Fruit fly (Drosophila melanogaster) whole organism, pupa: Measurements from ENCODE around the gene S-Lap1.
A peak's percentile ranks its signal among the peaks of the same experiment; 100 is the strongest.

ENCODE experiments used
- CG10348 ChIP-seq: fragments of 200-800 bp; sonication (Bioruptor generic); IDR thresholded peaks from 2 replicates; pipeline ENCODE4 v1.3.6; 2022; ENCODE audit warnings: missing biosample characterization, missing genetic modification characterization
- CG12605 ChIP-seq: fragments of 200-800 bp; sonication (Bioruptor generic); IDR thresholded peaks from 2 replicates; pipeline ENCODE4 v1.3.6; 2022; ENCODE audit warnings: missing biosample characterization, missing genetic modification characterization
- CG13204 ChIP-seq: fragments of 200-800 bp; sonication (Bioruptor generic); optimal IDR thresholded peaks from 2 replicates; lab custom pipeline; 2018; ENCODE audit warnings: missing biosample characterization, mild to moderate bottlenecking, missing genetic modification characterization, moderate library complexity
- CG14655 ChIP-seq: fragments of 200-800 bp; sonication (Bioruptor generic); optimal IDR thresholded peaks from 3 replicates; lab custom pipeline; 2017; ENCODE audit warnings: mild to moderate bottlenecking, missing biosample characterization, missing genetic modification reagents, missing genetic modification characterization
- CG15710 ChIP-seq: fragments of 200-800 bp; sonication (Bioruptor generic); optimal IDR thresholded peaks from 2 replicates; lab custom pipeline; 2018; ENCODE audit warnings: missing biosample characterization, mild to moderate bottlenecking, missing genetic modification characterization, moderate library complexity
- CG17806 ChIP-seq: fragments of 200-800 bp; sonication (Bioruptor generic); optimal IDR thresholded peaks from 2 replicates; lab custom pipeline; 2018; ENCODE audit warnings: missing biosample characterization, mild to moderate bottlenecking, missing genetic modification characterization, moderate library complexity
- CG32121 ChIP-seq: fragments of 200-800 bp; sonication (Bioruptor generic); IDR thresholded peaks from 2 replicates; pipeline ENCODE4 v1.3.6; 2022; ENCODE audit warnings: missing biosample characterization, missing genetic modification characterization
- CG34367 ChIP-seq: fragments of 200-800 bp; sonication (Bioruptor generic); optimal IDR thresholded peaks from 2 replicates; lab custom pipeline; 2018; ENCODE audit warnings: missing biosample characterization, mild to moderate bottlenecking, missing genetic modification characterization
- CG4496 ChIP-seq: fragments of 200-800 bp; sonication (Bioruptor generic); IDR thresholded peaks from 3 replicates; pipeline ENCODE4 v1.3.6; 2022; ENCODE audit warnings: missing biosample characterization, missing genetic modification characterization
- CG8159 ChIP-seq: fragments of 200-800 bp; sonication (Bioruptor generic); optimal IDR thresholded peaks from 3 replicates; lab custom pipeline; 2018; ENCODE audit warnings: missing biosample characterization, mild to moderate bottlenecking, missing genetic modification characterization, moderate library complexity
- CG8301 ChIP-seq: fragments of 200-800 bp; sonication (Bioruptor generic); optimal IDR thresholded peaks from 2 replicates; lab custom pipeline; 2018; ENCODE audit warnings: missing biosample characterization, mild to moderate bottlenecking, missing genetic modification characterization
- CG9948 ChIP-seq: fragments of 200-800 bp; sonication (Bioruptor generic); optimal IDR thresholded peaks from 2 replicates; lab custom pipeline; 2018; ENCODE audit warnings: missing biosample characterization, mild to moderate bottlenecking, missing genetic modification characterization, moderate library complexity
- D1 ChIP-seq: fragments of 200-800 bp; sonication (Bioruptor generic); optimal IDR thresholded peaks from 2 replicates; lab custom pipeline; 2018; ENCODE audit warnings: missing biosample characterization, mild to moderate bottlenecking, missing genetic modification characterization, moderate library complexity
- EcR ChIP-seq: fragments of 200-800 bp; sonication (Bioruptor generic); optimal IDR thresholded peaks from 3 replicates; lab custom pipeline; 2019; ENCODE audit warnings: missing biosample characterization, missing genetic modification characterization, mild to moderate bottlenecking, moderate library complexity, missing genetic modification reagents
- Ets98B ChIP-seq: fragments of 200-800 bp; sonication (Bioruptor generic); IDR thresholded peaks from 2 replicates; pipeline ENCODE4 v1.3.6; 2022; ENCODE audit warnings: missing biosample characterization, missing genetic modification characterization
- Pif1A ChIP-seq: fragments of 200-800 bp; sonication (Bioruptor generic); optimal IDR thresholded peaks from 3 replicates; lab custom pipeline; 2016; ENCODE audit warnings: missing biosample characterization, missing genetic modification characterization
- Pif1B ChIP-seq: fragments of 200-800 bp; sonication (Bioruptor generic); optimal IDR thresholded peaks from 3 replicates; lab custom pipeline; 2016; ENCODE audit warnings: missing biosample characterization, missing genetic modification characterization
- Snoo ChIP-seq: fragments of 200-800 bp; sonication (Bioruptor generic); optimal IDR thresholded peaks from 3 replicates; lab custom pipeline; 2017; ENCODE audit warnings: missing biosample characterization, mild to moderate bottlenecking, missing genetic modification characterization, inconsistent platforms
- fd96Ca ChIP-seq: fragments of 200-800 bp; sonication (Bioruptor generic); IDR thresholded peaks from 3 replicates; pipeline ENCODE4 v1.3.6; 2022; ENCODE audit warnings: missing biosample characterization, missing genetic modification characterization
- gl ChIP-seq: fragments of 200-800 bp; sonication (Bioruptor generic); optimal IDR thresholded peaks from 2 replicates; lab custom pipeline; 2018; ENCODE audit warnings: missing biosample characterization, mild to moderate bottlenecking, missing genetic modification characterization
- rn ChIP-seq: fragments of 200-800 bp; sonication (Bioruptor generic); IDR thresholded peaks from 2 replicates; pipeline ENCODE4 v1.3.6; 2022; ENCODE audit warnings: missing biosample characterization, missing genetic modification characterization

S-Lap1 gene

DNA sequence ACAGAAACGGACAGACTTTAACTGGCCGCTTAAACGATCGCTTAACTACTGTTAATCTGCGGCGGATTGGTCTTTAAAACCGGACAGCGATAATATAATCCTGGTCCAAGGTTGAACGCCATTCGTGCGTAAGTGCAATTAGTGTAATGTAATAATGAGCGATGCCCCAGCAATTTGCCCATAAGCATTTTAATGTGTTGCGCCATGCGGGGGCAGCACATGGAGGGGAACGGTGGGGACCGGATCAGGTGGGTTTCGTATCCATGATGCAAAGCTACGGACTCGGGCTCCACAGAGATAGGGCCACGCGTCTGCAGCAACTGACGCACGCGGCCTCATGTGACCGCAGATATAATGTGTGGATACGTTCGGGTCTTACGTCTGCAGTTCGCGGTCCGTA lies 40.8 kb downstream of the S-Lap1 start:
- TF ChIP-seq EcR (GFP tag; lab: Kevin White, UChicago) (peak; percentile 32), fd96Ca (GFP tag; lab: Robert Waterston, UW) (no peak)

DNA sequence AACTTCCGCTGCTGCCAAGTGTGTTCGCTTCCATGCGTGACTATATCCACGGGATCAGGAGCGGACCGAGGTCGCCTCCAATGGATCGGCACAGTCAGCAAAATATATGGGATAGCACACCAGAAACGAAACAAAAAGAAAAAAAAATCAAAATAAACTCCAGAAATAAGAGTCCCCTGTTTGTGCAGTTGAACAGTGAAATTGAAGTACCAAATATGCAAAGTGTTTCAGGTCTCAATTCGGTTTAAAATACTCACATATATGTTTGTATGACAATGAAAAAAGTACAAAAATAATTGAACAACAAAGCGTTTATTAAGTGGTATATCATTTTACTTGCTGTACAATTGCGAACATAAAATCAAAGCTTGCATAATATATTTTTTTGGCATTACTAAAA lies 42.6 kb downstream of the S-Lap1 start:
- peak; percentile 10; the same call in 1 of the 3 replicates for TF ChIP-seq CG4496 (GFP tag; lab: Robert Waterston, UW)
- TF ChIP-seq Pif1B (GFP tag; lab: Kevin White, UChicago): no peak
- TF ChIP-seq CG13204 (GFP tag; lab: Kevin White, UChicago): no peak
- no peak for TF ChIP-seq CG32121 (GFP tag; lab: Robert Waterston, UW)
- TF ChIP-seq CG15710 (tag; lab: Kevin White, UChicago): no peak
- TF ChIP-seq EcR (GFP tag; lab: Kevin White, UChicago): no peak

DNA sequence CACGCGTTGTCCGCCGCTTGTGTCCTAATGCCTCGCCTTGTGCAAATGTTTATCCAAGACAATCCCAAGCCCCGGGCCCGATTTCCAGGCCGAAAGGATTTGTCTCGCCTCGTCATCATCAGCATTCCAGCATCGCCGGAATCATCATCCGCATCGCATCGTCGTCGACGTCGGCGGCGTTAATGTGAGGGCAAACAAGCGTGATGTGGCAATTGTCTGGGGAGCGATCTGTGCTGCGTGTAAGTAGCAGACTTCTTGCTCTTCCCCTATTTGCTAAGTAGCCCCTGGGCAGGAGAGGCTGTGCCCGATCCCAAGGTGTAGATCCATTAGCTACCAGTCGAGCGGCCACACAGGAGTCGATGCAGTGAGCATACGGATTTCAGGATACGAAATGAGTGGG lies 43.8 kb downstream of the S-Lap1 start:
- TF ChIP-seq D1 (tag; lab: Kevin White, UChicago) (no peak), CG14655 (no peak), CG4496 (GFP tag; lab: Robert Waterston, UW) (no peak), CG12605 (GFP tag; lab: Robert Waterston, UW) (no peak), rn (GFP tag; lab: Robert Waterston, UW) (no peak), Snoo (tag; lab: Kevin White, UChicago) (no peak), CG15710 (tag; lab: Kevin White, UChicago) (no peak), CG17806 (no peak), EcR (GFP tag; lab: Kevin White, UChicago) (no peak), CG10348 (GFP tag; lab: Robert Waterston, UW) (no peak), gl (no peak), CG32121 (GFP tag; lab: Robert Waterston, UW) (no peak), CG9948 (tag; lab: Kevin White, UChicago) (no peak), Ets98B (no peak), CG34367 (tag; lab: Kevin White, UChicago) (no peak)

DNA sequence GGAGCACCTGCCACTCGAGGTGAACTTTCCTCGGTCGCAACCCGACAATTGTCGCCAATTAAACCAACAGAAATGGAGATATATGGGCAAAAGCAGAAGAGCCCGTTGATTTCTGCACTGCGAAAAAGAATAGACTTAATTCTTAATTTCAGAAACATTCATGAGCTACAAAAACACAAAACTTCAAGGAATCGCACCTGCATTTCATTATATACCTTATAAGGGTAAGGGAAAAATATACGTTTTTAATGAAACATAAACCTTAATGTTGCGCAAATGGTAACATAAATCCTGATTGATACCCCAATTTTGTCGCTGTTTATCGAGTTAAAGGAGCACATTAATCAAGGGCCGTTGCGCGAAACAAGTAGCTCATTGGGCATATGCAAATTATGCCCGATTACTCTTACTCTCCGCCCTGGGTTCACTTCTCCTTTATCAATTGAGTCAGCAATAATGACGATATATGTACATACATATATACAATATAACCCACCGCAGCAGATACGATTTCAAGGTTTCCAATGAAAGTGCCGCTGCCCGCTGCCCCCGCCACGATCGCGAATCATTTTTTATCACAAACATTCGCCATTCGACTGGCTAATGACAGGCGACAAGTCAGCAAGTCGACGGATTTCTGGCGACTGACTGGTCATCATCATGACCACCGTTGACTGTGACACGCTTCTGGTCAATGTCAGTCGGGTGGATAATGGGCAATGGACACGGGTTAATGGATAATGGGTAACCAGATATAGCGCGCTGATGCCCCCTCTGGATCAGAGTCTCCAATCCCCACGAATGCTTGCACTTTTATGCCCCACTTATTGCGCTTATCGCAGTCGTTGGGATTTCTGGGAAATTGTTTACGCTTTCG lies 45.0 kb downstream of the S-Lap1 start:
- no peak for TF ChIP-seq fd96Ca (GFP tag; lab: Robert Waterston, UW)
- peak; percentile 5 for TF ChIP-seq Pif1B (GFP tag; lab: Kevin White, UChicago)
- no peak for TF ChIP-seq CG32121 (GFP tag; lab: Robert Waterston, UW)
- no peak for TF ChIP-seq CG10348 (GFP tag; lab: Robert Waterston, UW)
- no peak for TF ChIP-seq rn (GFP tag; lab: Robert Waterston, UW)
- peak; percentile 33 for TF ChIP-seq Pif1A (GFP tag; lab: Kevin White, UChicago)
- peak; percentile 43 for TF ChIP-seq CG17806
- TF ChIP-seq CG14655: no peak
- TF ChIP-seq CG4496 (GFP tag; lab: Robert Waterston, UW): no peak
- TF ChIP-seq CG8301 (tag; lab: Kevin White, UChicago): no peak
- TF ChIP-seq CG13204 (GFP tag; lab: Kevin White, UChicago): no peak
- TF ChIP-seq CG9948 (tag; lab: Kevin White, UChicago): peak; percentile 27
- no peak for TF ChIP-seq Snoo (tag; lab: Kevin White, UChicago)
- TF ChIP-seq CG12605 (GFP tag; lab: Robert Waterston, UW): no peak
- no peak for TF ChIP-seq CG34367 (tag; lab: Kevin White, UChicago)
- no peak for TF ChIP-seq Ets98B
- TF ChIP-seq gl: no peak
- no peak for TF ChIP-seq D1 (tag; lab: Kevin White, UChicago)
- peak; percentile 81 for TF ChIP-seq EcR (GFP tag; lab: Kevin White, UChicago)
- peak; percentile 58 for TF ChIP-seq CG8159 (tag; lab: Kevin White, UChicago)
- peak; percentile 33 for TF ChIP-seq CG15710 (tag; lab: Kevin White, UChicago)

DNA sequence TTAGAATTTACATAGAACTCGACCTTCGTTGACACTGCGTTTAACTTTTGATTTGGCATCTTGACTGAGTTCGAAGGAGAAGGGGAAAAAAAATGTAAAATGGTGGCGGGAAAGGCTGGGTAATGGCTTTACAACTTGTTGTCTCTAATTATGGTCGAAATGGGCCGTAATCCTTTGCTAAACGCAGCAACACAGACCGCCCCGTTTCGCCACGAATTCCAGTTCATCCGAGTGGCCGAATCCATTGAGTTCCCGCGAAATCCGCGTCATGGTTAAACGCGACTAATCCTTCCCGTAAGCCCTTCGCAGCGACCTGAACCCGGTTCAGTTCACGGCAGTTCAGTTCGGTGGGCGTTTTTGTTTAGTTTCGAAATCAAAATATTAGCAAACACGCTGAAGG lies 49.1 kb downstream of the S-Lap1 start:
- no peak for TF ChIP-seq CG8159 (tag; lab: Kevin White, UChicago)
- no peak for TF ChIP-seq Ets98B
- no peak for TF ChIP-seq gl
- TF ChIP-seq EcR (GFP tag; lab: Kevin White, UChicago): no peak
- no peak for TF ChIP-seq D1 (tag; lab: Kevin White, UChicago)
- TF ChIP-seq Pif1A (GFP tag; lab: Kevin White, UChicago): no peak
- TF ChIP-seq CG9948 (tag; lab: Kevin White, UChicago): no peak
- no peak for TF ChIP-seq CG17806
- no peak for TF ChIP-seq Snoo (tag; lab: Kevin White, UChicago)
- no peak for TF ChIP-seq CG32121 (GFP tag; lab: Robert Waterston, UW)
- no peak for TF ChIP-seq CG4496 (GFP tag; lab: Robert Waterston, UW)
- TF ChIP-seq CG15710 (tag; lab: Kevin White, UChicago): no peak
- no peak for TF ChIP-seq CG13204 (GFP tag; lab: Kevin White, UChicago)
